Fruit fly (Drosophila melanogaster) whole organism, wandering third instar larva: ENCODE measurements around the gene AP-2alpha.

Experiments
- Abd-B ChIP-seq: fragments of >200 bp; optimal IDR thresholded peaks from 2 replicates; lab custom pipeline; 2017; ENCODE audit warnings: missing biosample characterization, missing genetic modification characterization
- CG32264 ChIP-seq: fragments of 200-800 bp; sonication (Bioruptor generic); optimal IDR thresholded peaks from 2 replicates; lab custom pipeline; 2016; ENCODE audit warnings: missing biosample characterization, missing genetic modification characterization
- CG9705 ChIP-seq: fragments of 200-800 bp; sonication (Bioruptor generic); optimal IDR thresholded peaks from 2 replicates; lab custom pipeline; 2018; ENCODE audit warnings: missing biosample characterization, mild to moderate bottlenecking, missing genetic modification characterization
- CrebA ChIP-seq: fragments of 200-800 bp; sonication (Bioruptor generic); optimal IDR thresholded peaks from 2 replicates; lab custom pipeline; 2016; ENCODE audit warnings: missing biosample characterization, mild to moderate bottlenecking, missing genetic modification characterization, borderline replicate concordance
- Dfd ChIP-seq: fragments of >200 bp; optimal IDR thresholded peaks from 2 replicates; lab custom pipeline; 2017; ENCODE audit warnings: missing biosample characterization, missing genetic modification characterization
- Dif ChIP-seq: fragments of 200-275, 200-300 bp; sonication (Bioruptor generic); optimal IDR thresholded peaks from 2 replicates; lab custom pipeline; 2018; ENCODE audit warnings: missing biosample characterization, missing genetic modification characterization; ENCODE audit not compliant: partially characterized antibody
- GATAd ChIP-seq: sonication (Bioruptor generic); optimal IDR thresholded peaks from 2 replicates; lab custom pipeline; 2016; ENCODE audit warnings: missing biosample characterization, missing genetic modification characterization
- HLH106 ChIP-seq: fragments of 200-800 bp; optimal IDR thresholded peaks from 3 replicates; lab custom pipeline; 2019; ENCODE audit warnings: missing biosample characterization, mild to moderate bottlenecking, missing genetic modification characterization, moderate library complexity
- Hnf4 ChIP-seq: fragments of 200-800 bp; sonication (Bioruptor generic); optimal IDR thresholded peaks from 2 replicates; lab custom pipeline; 2016; ENCODE audit warnings: missing biosample characterization, mild to moderate bottlenecking, missing genetic modification characterization
- Hr78 ChIP-seq: fragments of >200 bp; optimal IDR thresholded peaks from 2 replicates; lab custom pipeline; 2017; ENCODE audit warnings: missing biosample characterization, missing genetic modification characterization
- Hr83 ChIP-seq: fragments of 200-300 bp; sonication (Bioruptor generic); optimal IDR thresholded peaks from 2 replicates; lab custom pipeline; 2016; ENCODE audit warnings: missing biosample characterization, mild to moderate bottlenecking, missing genetic modification characterization, moderate library complexity; ENCODE audit not compliant: poor library complexity, severe bottlenecking
- Jra ChIP-seq: sonication (Bioruptor generic); optimal IDR thresholded peaks from 2 replicates; lab custom pipeline; 2016; ENCODE audit warnings: missing biosample characterization, missing genetic modification characterization
- Mio ChIP-seq: sonication (Bioruptor generic); optimal IDR thresholded peaks from 2 replicates; lab custom pipeline; 2016; ENCODE audit warnings: missing biosample characterization, missing genetic modification characterization
- Myc ChIP-seq: fragments of >200 bp; optimal IDR thresholded peaks from 2 replicates; lab custom pipeline; 2017
- N ChIP-seq: fragments of >200 bp; optimal IDR thresholded peaks from 2 replicates; lab custom pipeline; 2018; ENCODE audit warnings: missing biosample characterization, missing external identifiers, missing genetic modification characterization
- OdsH ChIP-seq: fragments of 200-800 bp; sonication (Bioruptor generic); optimal IDR thresholded peaks from 2 replicates; lab custom pipeline; 2016; ENCODE audit warnings: missing biosample characterization, mild to moderate bottlenecking, missing genetic modification characterization
- Rel ChIP-seq, 2 experiments: fragments of 200-800 bp; sonication (Bioruptor generic) in 1 of 2; optimal IDR thresholded peaks; 2 replicates in 1 of 2; 3 replicates in 1 of 2; lab custom pipeline; 2016 to 2019; ENCODE audit warnings: mild to moderate bottlenecking in 2 of 2, missing biosample characterization in 2 of 2, missing genetic modification characterization in 2 of 2, moderate library complexity in 1 of 2
- Sp1 ChIP-seq: fragments of 200-800 bp; sonication (Bioruptor generic); optimal IDR thresholded peaks from 3 replicates; lab custom pipeline; 2019; ENCODE audit warnings: missing biosample characterization, mild to moderate bottlenecking, missing genetic modification characterization, moderate library complexity
- Vsx2 ChIP-seq: fragments of 200-300, 225-300 bp; sonication (Bioruptor generic); optimal IDR thresholded peaks from 2 replicates; lab custom pipeline; 2018; ENCODE audit warnings: missing biosample characterization, missing genetic modification characterization; ENCODE audit not compliant: partially characterized antibody
- br ChIP-seq: fragments of 200-800 bp; sonication (Bioruptor generic); optimal IDR thresholded peaks from 2 replicates; lab custom pipeline; 2016; ENCODE audit warnings: missing biosample characterization, missing genetic modification characterization
- brk ChIP-seq: fragments of 200-800 bp; sonication (Bioruptor generic); optimal IDR thresholded peaks from 2 replicates; lab custom pipeline; 2016; ENCODE audit warnings: missing biosample characterization, mild to moderate bottlenecking, missing genetic modification characterization
- dl ChIP-seq, 2 experiments: fragments of 175-275, 200-275 bp in 1 of 2; fragments of 200-275 bp in 1 of 2; sonication (Bioruptor generic); optimal IDR thresholded peaks; lab custom pipeline; 2018; ENCODE audit warnings: mild to moderate bottlenecking in 2 of 2, missing biosample characterization in 2 of 2, missing genetic modification characterization in 2 of 2, moderate library complexity in 2 of 2; ENCODE audit not compliant: partially characterized antibody in 2 of 2, insufficient read depth in 1 of 2
- dmrt93B ChIP-seq: fragments of 200-800 bp; sonication (Bioruptor generic); optimal IDR thresholded peaks from 2 replicates; lab custom pipeline; 2018; ENCODE audit warnings: missing biosample characterization, mild to moderate bottlenecking, missing genetic modification characterization
- dsf ChIP-seq: sonication (Bioruptor generic); optimal IDR thresholded peaks from 2 replicates; lab custom pipeline; 2016; ENCODE audit warnings: missing biosample characterization, missing genetic modification characterization, borderline replicate concordance
- ey ChIP-seq: fragments of 200-800 bp; sonication (Bioruptor generic); optimal IDR thresholded peaks from 2 replicates; lab custom pipeline; 2016; ENCODE audit warnings: missing biosample characterization, missing genetic modification characterization
- foxo ChIP-seq, 2 experiments: fragments of 200-800 bp; sonication (Bioruptor generic); optimal IDR thresholded peaks; 2 replicates in 1 of 2; 3 replicates in 1 of 2; lab custom pipeline; 2016 to 2017; ENCODE audit warnings: missing biosample characterization in 2 of 2, missing genetic modification characterization in 2 of 2
- fru ChIP-seq: fragments of 200-800 bp; sonication (Bioruptor generic); optimal IDR thresholded peaks from 3 replicates; lab custom pipeline; 2016; ENCODE audit warnings: missing biosample characterization, mild to moderate bottlenecking, missing genetic modification characterization
- h ChIP-seq: fragments of 200-800 bp; sonication (Bioruptor generic); optimal IDR thresholded peaks from 3 replicates; lab custom pipeline; 2016; ENCODE audit warnings: missing biosample characterization, mild to moderate bottlenecking, missing genetic modification characterization
- jim ChIP-seq: fragments of 175-275, 200-325 bp; sonication (Bioruptor generic); optimal IDR thresholded peaks from 2 replicates; lab custom pipeline; 2016; ENCODE audit warnings: missing biosample characterization, mild to moderate bottlenecking, missing genetic modification characterization
- lola ChIP-seq: fragments of >200 bp; optimal IDR thresholded peaks from 2 replicates; lab custom pipeline; 2017; ENCODE audit warnings: missing biosample characterization, missing genetic modification characterization
- pan ChIP-seq: fragments of >200 bp; optimal IDR thresholded peaks from 2 replicates; lab custom pipeline; 2017
- psq ChIP-seq: fragments of 200-800 bp; sonication (Bioruptor generic); optimal IDR thresholded peaks from 3 replicates; lab custom pipeline; 2017; ENCODE audit warnings: missing biosample characterization, mild to moderate bottlenecking, missing genetic modification characterization, moderate library complexity
- rgr ChIP-seq: fragments of 200-800 bp; sonication (Bioruptor generic); optimal IDR thresholded peaks from 3 replicates; lab custom pipeline; 2016; ENCODE audit warnings: missing biosample characterization, mild to moderate bottlenecking, missing genetic modification characterization
- sage ChIP-seq: fragments of 200-800 bp; sonication (Bioruptor generic); optimal IDR thresholded peaks from 2 replicates; lab custom pipeline; 2016; ENCODE audit warnings: missing biosample characterization, mild to moderate bottlenecking, missing genetic modification characterization
- sv ChIP-seq: fragments of 200-800 bp; sonication (Bioruptor generic); optimal IDR thresholded peaks from 3 replicates; lab custom pipeline; 2016; ENCODE audit warnings: missing biosample characterization, missing genetic modification characterization
- tai ChIP-seq: sonication (Bioruptor generic); optimal IDR thresholded peaks from 2 replicates; lab custom pipeline; 2016; ENCODE audit warnings: missing biosample characterization, missing genetic modification characterization
- usp ChIP-seq: fragments of >200 bp; optimal IDR thresholded peaks from 2 replicates; lab custom pipeline; 2017; ENCODE audit warnings: missing biosample characterization, missing genetic modification characterization
- woc ChIP-seq: sonication (Bioruptor generic); optimal IDR thresholded peaks from 2 replicates; lab custom pipeline; 2016; ENCODE audit warnings: missing biosample characterization, mild to moderate bottlenecking, missing genetic modification characterization

The AP-2alpha gene

dm6 chr2L:425491-425890, 10.9 kb upstream of the AP-2alpha start:
- TF ChIP-seq pan (lab: Kevin White, UChicago) (no peak), lola (no peak), psq (GFP tag; lab: Kevin White, UChicago) (no peak), Vsx2 (GFP tag; lab: Kevin White, UChicago) (no peak), dmrt93B (GFP tag; lab: Kevin White, UChicago) (no peak), ey (GFP tag; lab: Kevin White, UChicago) (no peak), usp (GFP tag; lab: Kevin White, UChicago) (no peak), dsf (GFP tag; lab: Kevin White, UChicago) (no peak), GATAd (no peak), tai (no peak), HLH106 (tag; lab: Kevin White, UChicago) (no peak), Dfd (no peak)

DNA sequence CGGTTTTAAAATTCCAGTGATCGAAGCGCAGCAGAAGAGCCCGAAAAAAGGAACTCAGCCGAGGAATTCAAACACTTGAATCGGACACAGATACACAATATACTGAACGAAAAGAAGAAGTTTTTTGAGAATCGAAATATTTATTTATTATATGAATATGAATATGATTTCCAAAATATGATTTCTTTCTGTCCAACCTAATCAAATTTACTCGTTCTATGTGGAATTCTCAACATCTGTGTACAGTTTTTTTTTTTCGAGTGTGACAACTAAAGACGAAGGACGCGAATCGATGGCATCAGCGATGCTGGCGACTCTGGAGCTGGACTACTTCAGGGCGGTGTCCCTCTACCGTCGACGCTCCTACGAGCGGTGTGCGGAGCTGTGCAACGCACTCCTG, 8.6 kb upstream of the AP-2alpha start:
- TF ChIP-seq N (GFP tag; lab: Kevin White, UChicago) (no peak), ey (GFP tag; lab: Kevin White, UChicago) (peak; percentile 92), fru (peak; percentile 93), brk (GFP tag; lab: Kevin White, UChicago) (no peak), h (peak; percentile 94), Hr78 (GFP tag; lab: Kevin White, UChicago) (no peak), sage (peak; percentile 87), rgr (GFP tag; lab: Kevin White, UChicago) (peak; percentile 93), foxo (GFP tag; optimal IDR thresholded peaks at IDR 0.05; lab: Kevin White, UChicago) (peak; percentile 44 to 92), psq (GFP tag; lab: Kevin White, UChicago) (peak; percentile 88), sv (GFP tag; lab: Kevin White, UChicago) (no peak), dsf (GFP tag; lab: Kevin White, UChicago) (peak; percentile 69), GATAd (no peak), br (GFP tag; lab: Kevin White, UChicago) (peak; percentile 86), Mio (no peak), Dif (GFP tag; lab: Kevin White, UChicago) (no peak), dmrt93B (GFP tag; lab: Kevin White, UChicago) (peak; percentile 66), Rel (GFP tag; optimal IDR thresholded peaks at IDR 0.05; lab: Kevin White, UChicago) (peak; percentile 81), Rel (tag; optimal IDR thresholded peaks at IDR 0.05; lab: Kevin White, UChicago) (no peak), Myc (lab: Kevin White, UChicago) (no peak), lola (no peak), jim (no peak), woc (GFP tag; lab: Kevin White, UChicago) (peak; percentile 87), OdsH (GFP tag; lab: Kevin White, UChicago) (peak; percentile 93), usp (GFP tag; lab: Kevin White, UChicago) (no peak), Jra (GFP tag; lab: Kevin White, UChicago) (peak; percentile 78), Hnf4 (GFP tag; lab: Kevin White, UChicago) (peak; percentile 84), tai (no peak), Sp1 (GFP tag; lab: Kevin White, UChicago) (peak; percentile 89), Dfd (no peak), Vsx2 (GFP tag; lab: Kevin White, UChicago) (no peak), Abd-B (GFP tag; lab: Kevin White, UChicago) (no peak), pan (lab: Kevin White, UChicago) (no peak), CG32264 (GFP tag; lab: Kevin White, UChicago) (peak; percentile 74), HLH106 (tag; lab: Kevin White, UChicago) (peak; percentile 68), dl (GFP tag; optimal IDR thresholded peaks at IDR 0.05; lab: Kevin White, UChicago; ENCODE audit: insufficient read depth in 1 of 2, partially characterized antibody in 2 of 2) (no peak), CrebA (GFP tag; lab: Kevin White, UChicago) (no peak), CG9705 (GFP tag; lab: Kevin White, UChicago) (peak; percentile 39), Hr83 (no peak)
